Worm (Caenorhabditis elegans) whole organism, L4/young adult: ENCODE results near the gene srx-17.

Experiments used
- W03F9.2 ChIP-seq: fragments of 150-350 bp; optimal IDR thresholded peaks from 2 replicates; lab custom pipeline; 2014; ENCODE audit warnings: missing biosample characterization, missing genetic modification characterization
- dao-5 ChIP-seq: sonication (generic microtip); optimal IDR thresholded peaks from 2 replicates; lab custom pipeline; 2016; ENCODE audit warnings: missing genotype, missing genetic modification characterization, moderate library complexity, missing compliant biosample characterization

ce11 chrV:13872895-13873294, 31.9 kb downstream of the srx-17 start, which contains the start of gene cpt-5:
- TF ChIP-seq dao-5 (tag; lab: Kevin White, UChicago) = no peak
- no peak for TF ChIP-seq W03F9.2 (tag; lab: Kevin White, UChicago)
